Worm (Caenorhabditis elegans) whole organism, L2 larva: ENCODE data around the gene chst-1.

Source experiments
- C34F6.9 ChIP-seq: fragments of 150-350 bp; optimal IDR thresholded peaks from 2 replicates; lab custom pipeline; 2014; ENCODE audit warnings: missing biosample characterization, missing genetic modification characterization
- F13H6.1 ChIP-seq: sonication (generic microtip); optimal IDR thresholded peaks from 2 replicates; lab custom pipeline; 2016; ENCODE audit warnings: missing genetic modification characterization, missing compliant biosample characterization
- R02D3.7 ChIP-seq: fragments of 150-350 bp; optimal IDR thresholded peaks from 2 replicates; lab custom pipeline; 2014; ENCODE audit warnings: missing biosample characterization, missing genetic modification characterization
- Y55F3AM.14 ChIP-seq: fragments of 200-800 bp; sonication (Bioruptor generic); optimal IDR thresholded peaks from 2 replicates; lab custom pipeline; 2018; ENCODE audit warnings: mild to moderate bottlenecking, missing genetic modification characterization, missing compliant biosample characterization
- ZK546.5 ChIP-seq: sonication (generic microtip); optimal IDR thresholded peaks from 2 replicates; lab custom pipeline; 2017; ENCODE audit warnings: missing biosample characterization, missing genetic modification characterization
- alr-1 ChIP-seq: fragments of 150-350 bp; optimal IDR thresholded peaks from 2 replicates; lab custom pipeline; 2014; ENCODE audit warnings: missing biosample characterization, missing genetic modification characterization
- ama-1 ChIP-seq: fragments of 150-350 bp; optimal IDR thresholded peaks from 2 replicates; lab custom pipeline; 2018; ENCODE audit warnings: inconsistent platforms
- blmp-1 ChIP-seq: sonication (generic microtip); optimal IDR thresholded peaks from 2 replicates; lab custom pipeline; 2017; ENCODE audit warnings: missing genetic modification characterization, mild to moderate bottlenecking, missing compliant biosample characterization, antibody characterized with exemption, moderate library complexity; ENCODE audit not compliant: insufficient read depth
- ceh-16 ChIP-seq: fragments of 150-350 bp; optimal IDR thresholded peaks from 2 replicates; lab custom pipeline; 2014; ENCODE audit warnings: missing biosample characterization, missing genetic modification characterization
- ceh-82 ChIP-seq: fragments of 150-350 bp; optimal IDR thresholded peaks from 2 replicates; lab custom pipeline; 2014; ENCODE audit warnings: missing biosample characterization, missing genetic modification characterization
- crh-2 ChIP-seq: sonication (generic microtip); optimal IDR thresholded peaks from 2 replicates; lab custom pipeline; 2017; ENCODE audit warnings: missing biosample characterization, missing genetic modification characterization
- dmd-4 ChIP-seq: sonication (generic microtip); optimal IDR thresholded peaks from 2 replicates; lab custom pipeline; 2017; ENCODE audit warnings: missing biosample characterization, missing genetic modification characterization
- egl-27 ChIP-seq: sonication (generic microtip); optimal IDR thresholded peaks from 3 replicates; lab custom pipeline; 2017; ENCODE audit warnings: missing biosample characterization, missing genetic modification reagents, missing genetic modification characterization
- elt-1 ChIP-seq: fragments of 150-350 bp; optimal IDR thresholded peaks from 2 replicates; lab custom pipeline; 2014; ENCODE audit warnings: missing biosample characterization, missing genetic modification characterization
- elt-3 ChIP-seq: sonication (generic microtip); optimal IDR thresholded peaks from 2 replicates; lab custom pipeline; 2017; ENCODE audit warnings: missing biosample characterization, missing genetic modification characterization
- lin-11 ChIP-seq: fragments of 150-350 bp; sonication (generic microtip); optimal IDR thresholded peaks from 2 replicates; lab custom pipeline; 2014; ENCODE audit warnings: missing biosample characterization, missing genetic modification characterization, inconsistent platforms, mixed read lengths
- lin-13 ChIP-seq: fragments of 150-350 bp; optimal IDR thresholded peaks from 2 replicates; lab custom pipeline; 2014; ENCODE audit warnings: missing biosample characterization, missing genetic modification reagents, missing genetic modification characterization
- lin-39 ChIP-seq: fragments of 150-350 bp; optimal IDR thresholded peaks from 2 replicates; lab custom pipeline; 2014; ENCODE audit warnings: missing biosample characterization, missing genetic modification reagents, missing genetic modification characterization
- lsy-2 ChIP-seq, 2 experiments: fragments of 150-350 bp in 1 of 2; sonication (generic microtip) in 1 of 2; optimal IDR thresholded peaks; 2 replicates each; lab custom pipeline; 2014 to 2017; ENCODE audit warnings: missing biosample characterization in 2 of 2, missing genetic modification characterization in 2 of 2
- mab-5 ChIP-seq: fragments of 150-350 bp; optimal IDR thresholded peaks from 2 replicates; lab custom pipeline; 2014; ENCODE audit warnings: missing biosample characterization, missing genetic modification characterization
- mbf-1 ChIP-seq: sonication (generic microtip); optimal IDR thresholded peaks from 2 replicates; lab custom pipeline; 2017; ENCODE audit warnings: missing biosample characterization, missing genetic modification characterization
- mdl-1 ChIP-seq, 2 experiments: fragments of 150-350 bp in 1 of 2; sonication (generic microtip) in 1 of 2; optimal IDR thresholded peaks; 2 replicates each; lab custom pipeline; 2017; ENCODE audit warnings: missing biosample characterization in 2 of 2, missing genetic modification characterization in 2 of 2
- nhr-10 ChIP-seq: sonication (generic microtip); optimal IDR thresholded peaks from 2 replicates; lab custom pipeline; 2017; ENCODE audit warnings: missing biosample characterization, missing genetic modification characterization
- nhr-12 ChIP-seq: fragments of 150-350 bp; optimal IDR thresholded peaks from 2 replicates; lab custom pipeline; 2014; ENCODE audit warnings: missing biosample characterization, missing genetic modification characterization
- nhr-129 ChIP-seq: fragments of 150-350 bp; optimal IDR thresholded peaks from 2 replicates; lab custom pipeline; 2014; ENCODE audit warnings: missing biosample characterization, missing genetic modification characterization
- nhr-21 ChIP-seq: fragments of 150-350 bp; optimal IDR thresholded peaks from 2 replicates; lab custom pipeline; 2014; ENCODE audit warnings: missing biosample characterization, missing genetic modification characterization
- nhr-23 ChIP-seq: fragments of 150-350 bp; optimal IDR thresholded peaks from 2 replicates; lab custom pipeline; 2014; ENCODE audit warnings: missing biosample characterization, missing genetic modification reagents, missing genetic modification characterization
- nhr-237 ChIP-seq: fragments of 150-350 bp; optimal IDR thresholded peaks from 2 replicates; lab custom pipeline; 2014; ENCODE audit warnings: missing biosample characterization, missing genetic modification characterization
- nhr-25 ChIP-seq: fragments of 150-350 bp; sonication (generic microtip); optimal IDR thresholded peaks from 3 replicates; lab custom pipeline; 2014; ENCODE audit warnings: missing biosample characterization, missing genetic modification characterization
- nhr-6 ChIP-seq: fragments of 150-350 bp; optimal IDR thresholded peaks from 2 replicates; lab custom pipeline; 2014; ENCODE audit warnings: missing biosample characterization, missing genetic modification characterization
- nhr-77 ChIP-seq: fragments of 150-350 bp; optimal IDR thresholded peaks from 2 replicates; lab custom pipeline; 2014; ENCODE audit warnings: missing biosample characterization, missing genetic modification characterization
- sem-4 ChIP-seq: fragments of 150-350 bp; optimal IDR thresholded peaks from 2 replicates; lab custom pipeline; 2014; ENCODE audit warnings: missing biosample characterization, missing genetic modification reagents, missing genetic modification characterization
- skn-1 ChIP-seq: sonication (generic microtip); optimal IDR thresholded peaks from 2 replicates; lab custom pipeline; 2017; ENCODE audit warnings: missing biosample characterization, missing genetic modification characterization
- sma-3 ChIP-seq: sonication (generic microtip); optimal IDR thresholded peaks from 2 replicates; lab custom pipeline; 2016; ENCODE audit warnings: missing genetic modification reagents, missing genetic modification characterization, missing compliant biosample characterization
- sma-9 ChIP-seq, 2 experiments: fragments of 150-350 bp in 1 of 2; sonication (generic microtip) in 1 of 2; optimal IDR thresholded peaks; 2 replicates each; lab custom pipeline; 2014 to 2016; ENCODE audit warnings: missing genetic modification characterization in 2 of 2, mild to moderate bottlenecking in 1 of 2, missing biosample characterization in 1 of 2, missing compliant biosample characterization in 1 of 2, missing genetic modification reagents in 1 of 2, moderate library complexity in 1 of 2
- snpc-4 ChIP-seq: fragments of 150-350 bp; optimal IDR thresholded peaks from 2 replicates; lab custom pipeline; 2014; ENCODE audit warnings: missing biosample characterization, missing genetic modification characterization
- unc-55 ChIP-seq: fragments of 150-350 bp; sonication (generic microtip); optimal IDR thresholded peaks from 3 replicates; lab custom pipeline; 2014; ENCODE audit warnings: missing biosample characterization, missing genetic modification reagents, missing genetic modification characterization
- unc-62 ChIP-seq: fragments of 150-350 bp; optimal IDR thresholded peaks from 2 replicates; lab custom pipeline; 2014; ENCODE audit warnings: missing biosample characterization, missing genetic modification reagents, missing genetic modification characterization
- zag-1 ChIP-seq: fragments of 150-350 bp; optimal IDR thresholded peaks from 2 replicates; lab custom pipeline; 2014; ENCODE audit warnings: missing biosample characterization, missing genetic modification characterization
- ztf-1 ChIP-seq: fragments of 200-800 bp; sonication (Bioruptor generic); conservative IDR thresholded peaks from 2 replicates; pipeline ENCODE4 v1.3.6; 2022; ENCODE audit warnings: missing genetic modification characterization, missing compliant biosample characterization
- ztf-4 ChIP-seq: fragments of 150-350 bp; optimal IDR thresholded peaks from 2 replicates; lab custom pipeline; 2014; ENCODE audit warnings: missing biosample characterization, missing genetic modification characterization

chst-1 gene

ce11 chrII:8136818-8137217 lies 30.0 kb upstream of the chst-1 start, which contains the start of gene ctns-1:
Gene ctns-1 (minus strand): TSS chrII:8136918.
- TF ChIP-seq unc-55 (GFP tag; lab: Kevin White, UChicago) (no peak), Y55F3AM.14 (no peak), nhr-21 (no peak), unc-62 (no peak), ztf-1 (GFP tag; lab: Robert Waterston, UW) (no peak), ZK546.5 (tag; lab: Kevin White, UChicago) (no peak)

DNA sequence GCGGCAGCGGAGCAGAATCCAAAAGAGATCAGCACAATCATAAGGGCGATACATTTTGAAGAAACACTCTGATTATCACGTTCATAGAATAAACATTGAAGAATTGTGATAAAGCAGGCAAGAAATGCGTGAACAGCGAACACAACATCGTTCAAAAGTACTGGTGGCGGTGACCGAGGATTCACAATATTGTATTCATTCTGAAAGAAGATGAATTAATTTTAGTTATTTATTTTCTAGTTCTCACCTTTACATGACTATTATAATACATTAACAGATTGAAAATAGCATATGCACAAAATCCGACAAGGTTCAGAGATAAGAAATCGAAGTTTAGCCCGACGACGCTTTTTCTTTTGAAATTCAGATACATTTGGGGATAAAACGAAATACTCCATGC lies 29.2 kb upstream of the chst-1 start:
- no peak for TF ChIP-seq nhr-77 (tag; lab: Kevin White, UChicago)
- no peak for TF ChIP-seq nhr-12
- TF ChIP-seq unc-62, result no peak
- no peak for TF ChIP-seq sem-4 (tag; lab: Kevin White, UChicago)
- TF ChIP-seq, all 48 proteins: peak for 0

ce11 chrII:8131413-8131966 lies 24.7 kb upstream of the chst-1 start:
- peak; percentile 39 for TF ChIP-seq nhr-129 (tag; lab: Kevin White, UChicago)
- TF ChIP-seq lin-11 (tag; lab: Kevin White, UChicago), result peak; percentile 65
- TF ChIP-seq blmp-1, result peak; percentile 27
- peak; percentile 23 for TF ChIP-seq mab-5 (tag; lab: Kevin White, UChicago)
- TF ChIP-seq mdl-1 (tag; optimal IDR thresholded peaks at IDR 0.05; lab: Kevin White, UChicago), result peak in 1 of 2 experiments; percentile 52
- TF ChIP-seq snpc-4 (tag; lab: Kevin White, UChicago), result peak; percentile 13
- TF ChIP-seq zag-1 (tag; lab: Kevin White, UChicago), result peak; percentile 90
- peak; percentile 52 for TF ChIP-seq C34F6.9
- no peak for TF ChIP-seq lin-39 (tag; lab: Kevin White, UChicago)
- TF ChIP-seq Y55F3AM.14, result peak; percentile 57
- no peak for TF ChIP-seq ZK546.5 (tag; lab: Kevin White, UChicago)
- peak; percentile 60 for TF ChIP-seq sma-3
- TF ChIP-seq unc-55 (GFP tag; lab: Kevin White, UChicago), result peak; percentile 76
- TF ChIP-seq egl-27 (tag; lab: Kevin White, UChicago), result peak; percentile 49
- TF ChIP-seq nhr-25 (tag; lab: Kevin White, UChicago), result peak; percentile 80
- no peak for TF ChIP-seq nhr-21
- peak; percentile 44 to 78 for TF ChIP-seq lsy-2 (tag; optimal IDR thresholded peaks at IDR 0.05; lab: Kevin White, UChicago)
- TF ChIP-seq elt-1, result no peak
- no peak for TF ChIP-seq skn-1 (tag; lab: Kevin White, UChicago)
- TF ChIP-seq crh-2 (tag; lab: Kevin White, UChicago), result peak; percentile 44
- peak; percentile 10 for TF ChIP-seq ama-1
- peak; percentile 82 for TF ChIP-seq F13H6.1 (tag; lab: Kevin White, UChicago)
- TF ChIP-seq sma-9 (GFP tag; optimal IDR thresholded peaks at IDR 0.05; lab: Kevin White, UChicago), result peak; percentile 66
- no peak for TF ChIP-seq sma-9 (tag; optimal IDR thresholded peaks at IDR 0.05; lab: Kevin White, UChicago)
- TF ChIP-seq, all 48 proteins: peak for 18

DNA sequence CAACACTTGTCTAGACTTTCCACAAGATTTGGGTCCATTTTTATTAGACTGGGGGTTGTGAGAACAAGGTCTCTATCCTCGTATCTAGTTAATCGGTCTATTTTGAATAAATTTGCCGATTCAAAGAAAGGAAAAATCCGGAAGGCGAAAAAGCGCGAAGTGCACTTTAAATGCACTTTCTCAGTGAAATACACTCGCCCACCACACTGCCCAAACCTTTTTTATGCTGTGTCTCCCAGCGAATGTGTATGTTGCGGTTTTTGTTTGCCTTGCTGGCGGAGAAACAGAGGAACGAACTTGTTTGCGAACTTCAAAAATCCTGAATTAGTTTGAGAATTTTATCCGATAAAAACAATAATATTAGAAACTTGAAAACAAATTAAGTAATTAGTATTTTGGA lies 24.0 kb upstream of the chst-1 start:
- TF ChIP-seq sma-9 (GFP tag; optimal IDR thresholded peaks at IDR 0.05; lab: Kevin White, UChicago), result peak; percentile 0
- no peak for TF ChIP-seq sma-9 (tag; optimal IDR thresholded peaks at IDR 0.05; lab: Kevin White, UChicago)
- no peak for TF ChIP-seq alr-1 (tag; lab: Kevin White, UChicago)

DNA sequence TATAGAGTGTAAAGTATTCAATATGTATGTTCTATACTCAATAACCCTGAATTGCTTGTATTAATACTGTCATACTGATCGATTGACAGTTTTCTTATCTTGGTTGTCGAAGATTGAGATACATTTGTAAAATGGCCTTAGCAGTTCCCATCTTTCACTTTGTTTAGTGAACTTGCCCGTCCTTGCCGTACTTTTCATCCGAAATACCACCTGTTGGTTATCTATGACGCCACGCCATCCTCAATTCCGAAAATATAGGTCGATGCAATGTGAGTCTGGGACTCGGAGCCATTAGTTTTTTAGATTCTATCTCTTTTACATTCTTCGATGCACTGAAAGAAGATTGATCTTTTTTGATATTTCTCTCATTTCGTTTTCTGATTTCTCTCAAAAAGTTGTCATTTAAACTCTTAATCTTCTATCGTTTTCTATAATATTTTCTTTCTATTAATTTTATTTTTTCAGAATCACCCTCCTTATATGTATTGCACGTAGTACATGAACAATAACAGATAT lies 22.8 kb upstream of the chst-1 start, which contains the start of gene ulp-4:
Gene ulp-4, plus strand, starts transcription at position 466 of the 516 bp plus-strand sequence.
- TF ChIP-seq unc-62, result no peak
- no peak for TF ChIP-seq nhr-6 (tag; lab: Kevin White, UChicago)
- no peak for TF ChIP-seq ztf-4 (tag; lab: Kevin White, UChicago)
- no peak for TF ChIP-seq sma-3
- no peak for TF ChIP-seq dmd-4 (tag; lab: Kevin White, UChicago)
- no peak for TF ChIP-seq nhr-25 (tag; lab: Kevin White, UChicago)
- peak; percentile 70 for TF ChIP-seq sma-9 (GFP tag; optimal IDR thresholded peaks at IDR 0.05; lab: Kevin White, UChicago)
- no peak for TF ChIP-seq sma-9 (tag; optimal IDR thresholded peaks at IDR 0.05; lab: Kevin White, UChicago)
- TF ChIP-seq lin-13 (GFP tag; lab: Kevin White, UChicago), result peak; percentile 38
- peak; percentile 7 for TF ChIP-seq C34F6.9
- TF ChIP-seq nhr-23 (tag; lab: Kevin White, UChicago), result no peak
- peak; percentile 72 for TF ChIP-seq mab-5 (tag; lab: Kevin White, UChicago)
- no peak for TF ChIP-seq ceh-82 (tag; lab: Kevin White, UChicago)
- no peak for TF ChIP-seq unc-55 (GFP tag; lab: Kevin White, UChicago)
- TF ChIP-seq nhr-237 (tag; lab: Kevin White, UChicago), result no peak
- TF ChIP-seq alr-1 (tag; lab: Kevin White, UChicago), result no peak
- no peak for TF ChIP-seq elt-3 (tag; lab: Kevin White, UChicago)
- no peak for TF ChIP-seq mbf-1 (tag; lab: Kevin White, UChicago)
- no peak for TF ChIP-seq lin-39 (tag; lab: Kevin White, UChicago)
- TF ChIP-seq zag-1 (tag; lab: Kevin White, UChicago), result no peak
- TF ChIP-seq nhr-129 (tag; lab: Kevin White, UChicago), result peak; percentile 45
- TF ChIP-seq nhr-21, result no peak
- TF ChIP-seq crh-2 (tag; lab: Kevin White, UChicago), result peak; percentile 4
- TF ChIP-seq snpc-4 (tag; lab: Kevin White, UChicago), result no peak
- TF ChIP-seq lsy-2 (tag; optimal IDR thresholded peaks at IDR 0.05; lab: Kevin White, UChicago), result peak in 1 of 2 experiments; percentile 57
- TF ChIP-seq nhr-10 (tag; lab: Kevin White, UChicago), result no peak
- no peak for TF ChIP-seq ztf-1 (GFP tag; lab: Robert Waterston, UW)
- peak; percentile 43 for TF ChIP-seq ceh-16 (tag; lab: Kevin White, UChicago)
- TF ChIP-seq elt-1, result no peak
- TF ChIP-seq R02D3.7, result no peak
- TF ChIP-seq F13H6.1 (tag; lab: Kevin White, UChicago), result peak; percentile 67
